Fruit fly (Drosophila melanogaster) whole organism, embryonic: ENCODE results near the gene CG11858.

Source experiments
- ATbp ChIP-seq: fragments of 200-800 bp; sonication (Bioruptor generic); optimal IDR thresholded peaks from 2 replicates; lab custom pipeline; 2017; ENCODE audit warnings: missing biosample characterization, mild to moderate bottlenecking, missing genetic modification characterization, missing genetic modification reagents
- CG10321 ChIP-seq: fragments of 200-800 bp; sonication (Bioruptor generic); IDR thresholded peaks from 2 replicates; pipeline ENCODE4 v1.3.6; 2022; ENCODE audit warnings: missing biosample characterization, missing genetic modification characterization
- CG11093 ChIP-seq: fragments of 200-800 bp; sonication (Bioruptor generic); IDR thresholded peaks from 3 replicates; pipeline ENCODE4 v1.3.6; 2022; ENCODE audit warnings: missing biosample characterization, missing genetic modification characterization
- CG11398 ChIP-seq: fragments of 200-800 bp; sonication (Bioruptor generic); optimal IDR thresholded peaks from 2 replicates; lab custom pipeline; 2016; ENCODE audit warnings: missing biosample characterization, missing genetic modification characterization
- CG12104 ChIP-seq: fragments of 200-800 bp; sonication (Bioruptor generic); optimal IDR thresholded peaks from 3 replicates; lab custom pipeline; 2016; ENCODE audit warnings: missing biosample characterization, missing genetic modification characterization
- CG15073 ChIP-seq: fragments of 200-800 bp; sonication (Bioruptor generic); optimal IDR thresholded peaks from 2 replicates; lab custom pipeline; 2016; ENCODE audit warnings: missing biosample characterization, missing genetic modification characterization
- CG16779 ChIP-seq: fragments of 200-800 bp; sonication (Bioruptor generic); IDR thresholded peaks from 2 replicates; pipeline ENCODE4 v1.3.6; 2022; ENCODE audit warnings: missing biosample characterization, missing genetic modification characterization
- CG16813 ChIP-seq: fragments of 200-800 bp; sonication (Bioruptor generic); IDR thresholded peaks from 3 replicates; pipeline ENCODE4 v1.3.6; 2022; ENCODE audit warnings: missing biosample characterization, missing genetic modification characterization; ENCODE audit not compliant: partially characterized antibody
- CG17359 ChIP-seq: fragments of 200-800 bp; sonication (Bioruptor generic); optimal IDR thresholded peaks from 3 replicates; lab custom pipeline; 2018; ENCODE audit warnings: missing biosample characterization, mild to moderate bottlenecking, missing genetic modification characterization, moderate library complexity
- CG17361 ChIP-seq: fragments of 200-800 bp; sonication (Bioruptor generic); IDR thresholded peaks from 3 replicates; pipeline ENCODE4 v1.3.6; 2022; ENCODE audit warnings: missing biosample characterization, missing genetic modification characterization
- CG1792 ChIP-seq: fragments of 200-800 bp; sonication (Bioruptor generic); optimal IDR thresholded peaks from 2 replicates; lab custom pipeline; 2016; ENCODE audit warnings: missing biosample characterization, missing genetic modification characterization
- CG18476 ChIP-seq: fragments of 200-800 bp; sonication (Bioruptor generic); optimal IDR thresholded peaks from 2 replicates; lab custom pipeline; 2016; ENCODE audit warnings: missing biosample characterization, mild to moderate bottlenecking, missing genetic modification characterization
- CG3838 ChIP-seq: fragments of 200-800 bp; sonication (Bioruptor generic); optimal IDR thresholded peaks from 3 replicates; lab custom pipeline; 2016; ENCODE audit warnings: missing biosample characterization, missing genetic modification characterization
- CG7271 ChIP-seq: fragments of 200-800 bp; sonication (Bioruptor generic); optimal IDR thresholded peaks from 2 replicates; lab custom pipeline; 2018; ENCODE audit warnings: missing biosample characterization, mild to moderate bottlenecking, missing genetic modification characterization, moderate library complexity
- CG7372 ChIP-seq: fragments of 200-800 bp; sonication (Bioruptor generic); IDR thresholded peaks from 2 replicates; pipeline ENCODE4 v1.3.6; 2022; ENCODE audit warnings: missing biosample characterization, missing genetic modification characterization
- CG9727 ChIP-seq: fragments of 200-800 bp; sonication (Bioruptor generic); optimal IDR thresholded peaks from 3 replicates; lab custom pipeline; 2017; ENCODE audit warnings: missing biosample characterization, mild to moderate bottlenecking, missing genetic modification characterization
- CoRest ChIP-seq: fragments of 200-800 bp; sonication (Bioruptor generic); optimal IDR thresholded peaks from 3 replicates; lab custom pipeline; 2018; ENCODE audit warnings: missing biosample characterization, mild to moderate bottlenecking, missing genetic modification characterization, moderate library complexity
- Dll ChIP-seq: fragments of 200-800 bp; sonication (Bioruptor generic); IDR thresholded peaks from 4 replicates; pipeline ENCODE4 v1.3.6; 2022; ENCODE audit warnings: missing biosample characterization, missing genetic modification characterization; ENCODE audit not compliant: partially characterized antibody
- Doc2 ChIP-seq: fragments of 200-800 bp; sonication (Bioruptor generic); IDR thresholded peaks from 2 replicates; pipeline ENCODE4 v1.3.6; 2022; ENCODE audit warnings: missing biosample characterization, missing genetic modification characterization
- ERR ChIP-seq: fragments of 200-800 bp; sonication (Bioruptor generic); optimal IDR thresholded peaks from 2 replicates; lab custom pipeline; 2016; ENCODE audit warnings: missing biosample characterization, missing genetic modification characterization
- Eip74EF ChIP-seq, 2 experiments: fragments of 200-800 bp in 1 of 2; fragments of >200 bp in 1 of 2; sonication (Bioruptor generic) in 1 of 2; optimal IDR thresholded peaks; 2 replicates each; lab custom pipeline; 2017 to 2019; ENCODE audit warnings: missing biosample characterization in 2 of 2, missing genetic modification characterization in 2 of 2, mild to moderate bottlenecking in 1 of 2, moderate library complexity in 1 of 2
- Elba2 ChIP-seq: fragments of 200-800 bp; sonication (Bioruptor generic); optimal IDR thresholded peaks from 3 replicates; lab custom pipeline; 2016; ENCODE audit warnings: missing biosample characterization, missing genetic modification characterization
- Fer3 ChIP-seq: fragments of 200-800 bp; sonication (Bioruptor generic); optimal IDR thresholded peaks from 2 replicates; lab custom pipeline; 2018; ENCODE audit warnings: missing biosample characterization, mild to moderate bottlenecking, missing genetic modification characterization, moderate library complexity
- HLH4C ChIP-seq: fragments of 200-800 bp; sonication (Bioruptor generic); IDR thresholded peaks from 3 replicates; pipeline ENCODE4 v1.3.6; 2022; ENCODE audit warnings: missing biosample characterization, missing genetic modification characterization; ENCODE audit not compliant: partially characterized antibody
- HLHmδ ChIP-seq: fragments of 200-800 bp; sonication (Bioruptor generic); optimal IDR thresholded peaks from 2 replicates; lab custom pipeline; 2018; ENCODE audit warnings: missing biosample characterization, mild to moderate bottlenecking, missing genetic modification characterization, moderate library complexity
- Hand ChIP-seq: fragments of 200-800 bp; sonication (Bioruptor generic); optimal IDR thresholded peaks from 2 replicates; lab custom pipeline; 2017; ENCODE audit warnings: mild to moderate bottlenecking, missing biosample characterization, missing genetic modification reagents, missing genetic modification characterization
- MBD-R2 ChIP-seq: fragments of 200-800 bp; sonication (Bioruptor generic); IDR thresholded peaks from 2 replicates; pipeline ENCODE4 v1.3.6; 2022; ENCODE audit warnings: missing biosample characterization, missing genetic modification characterization
- NFAT ChIP-seq: fragments of 200-800 bp; sonication (Bioruptor generic); IDR thresholded peaks from 2 replicates; pipeline ENCODE4 v1.3.6; 2022; ENCODE audit warnings: missing biosample characterization, missing genetic modification characterization
- Nf-YC ChIP-seq: fragments of 200-800 bp; optimal IDR thresholded peaks from 3 replicates; lab custom pipeline; 2019; ENCODE audit warnings: missing biosample characterization, mild to moderate bottlenecking, missing genetic modification characterization, moderate library complexity
- Trl ChIP-seq, 3 experiments: fragments of >200 bp in 2 of 3; fragments of 200-800 bp in 1 of 3; sonication (Bioruptor generic) in 1 of 3; optimal IDR thresholded peaks; 2 replicates in 1 of 3; 3 replicates in 2 of 3; lab custom pipeline; 2016 to 2017; ENCODE audit warnings: missing biosample characterization in 1 of 3, missing genetic modification characterization in 1 of 3
- ase ChIP-seq: fragments of 200-800 bp; sonication (Bioruptor generic); IDR thresholded peaks from 3 replicates; pipeline ENCODE4 v1.3.6; 2022; ENCODE audit warnings: missing biosample characterization, missing genetic modification characterization
- az2 ChIP-seq: fragments of 200-800 bp; sonication (Bioruptor generic); optimal IDR thresholded peaks from 3 replicates; lab custom pipeline; 2016; ENCODE audit warnings: missing biosample characterization, missing genetic modification characterization
- btn ChIP-seq: fragments of 200-800 bp; sonication (Bioruptor generic); optimal IDR thresholded peaks from 2 replicates; lab custom pipeline; 2016; ENCODE audit warnings: missing biosample characterization, missing genetic modification characterization
- caup ChIP-seq: fragments of 200-800 bp; sonication (Bioruptor generic); optimal IDR thresholded peaks from 3 replicates; lab custom pipeline; 2017; ENCODE audit warnings: missing biosample characterization, mild to moderate bottlenecking, missing genetic modification characterization, moderate library complexity; ENCODE audit not compliant: severe bottlenecking
- chinmo ChIP-seq: fragments of 200-800 bp; sonication (Bioruptor generic); IDR thresholded peaks from 4 replicates; pipeline ENCODE4 v1.3.6; 2022; ENCODE audit warnings: missing biosample characterization, missing genetic modification characterization; ENCODE audit not compliant: partially characterized antibody
- eve ChIP-seq, 2 experiments: fragments of >200 bp; optimal IDR thresholded peaks; 2 replicates each; lab custom pipeline; 2017; ENCODE audit warnings: missing biosample characterization in 2 of 2, missing genetic modification characterization in 2 of 2
- exex ChIP-seq: fragments of 200-800 bp; sonication (Bioruptor generic); optimal IDR thresholded peaks from 4 replicates; lab custom pipeline; 2018; ENCODE audit warnings: missing biosample characterization, mild to moderate bottlenecking, missing genetic modification characterization, moderate library complexity
- hth ChIP-seq: fragments of >200 bp; optimal IDR thresholded peaks from 2 replicates; lab custom pipeline; 2017; ENCODE audit warnings: inconsistent platforms
- inv ChIP-seq: fragments of 200-800 bp; sonication (Bioruptor generic); IDR thresholded peaks from 2 replicates; pipeline ENCODE4 v1.3.6; 2022; ENCODE audit warnings: missing biosample characterization, missing genetic modification characterization; ENCODE audit not compliant: partially characterized antibody
- lola ChIP-seq, 3 experiments: fragments of >200 bp in 2 of 3; fragments of 200-800 bp in 1 of 3; sonication (Bioruptor generic) in 1 of 3; optimal IDR thresholded peaks; 2 replicates each; lab custom pipeline; 2017 to 2019; ENCODE audit warnings: missing biosample characterization in 3 of 3, missing genetic modification characterization in 3 of 3, mild to moderate bottlenecking in 1 of 3, moderate library complexity in 1 of 3
- lov ChIP-seq, 2 experiments: fragments of 200-800 bp in 1 of 2; fragments of >200 bp in 1 of 2; sonication (Bioruptor generic) in 1 of 2; IDR thresholded peaks in 1 of 2; optimal IDR thresholded peaks in 1 of 2; 2 replicates in 1 of 2; 3 replicates in 1 of 2; pipeline versions ENCODE4 v1.3.6 to Lab custom; 2017 to 2022; ENCODE audit warnings: missing biosample characterization in 1 of 2, missing genetic modification characterization in 1 of 2
- onecut ChIP-seq: fragments of 200-800 bp; sonication (Bioruptor generic); IDR thresholded peaks from 2 replicates; pipeline ENCODE4 v1.3.6; 2022; ENCODE audit warnings: missing biosample characterization, missing genetic modification characterization
- p53 ChIP-seq: fragments of 200-800 bp; sonication (Bioruptor generic); optimal IDR thresholded peaks from 2 replicates; lab custom pipeline; 2016; ENCODE audit warnings: missing biosample characterization, missing genetic modification characterization
- pros ChIP-seq: fragments of 200-800 bp; sonication (Bioruptor generic); optimal IDR thresholded peaks from 3 replicates; lab custom pipeline; 2019; ENCODE audit warnings: missing biosample characterization, mild to moderate bottlenecking, missing genetic modification characterization, moderate library complexity
- sima ChIP-seq: fragments of 200-800 bp; sonication (Bioruptor generic); optimal IDR thresholded peaks from 2 replicates; lab custom pipeline; 2016; ENCODE audit warnings: missing biosample characterization, missing genetic modification characterization
- sisA ChIP-seq: fragments of 200-800 bp; sonication (Bioruptor generic); IDR thresholded peaks from 2 replicates; pipeline ENCODE4 v1.3.6; 2022; ENCODE audit warnings: missing biosample characterization, missing genetic modification characterization
- unc-4 ChIP-seq: fragments of 200-800 bp; sonication (Bioruptor generic); IDR thresholded peaks from 2 replicates; pipeline ENCODE4 v1.3.6; 2022; ENCODE audit warnings: missing biosample characterization, missing genetic modification characterization; ENCODE audit not compliant: partially characterized antibody
- unpg ChIP-seq: fragments of 200-800 bp; sonication (Bioruptor generic); optimal IDR thresholded peaks from 3 replicates; lab custom pipeline; 2018; ENCODE audit warnings: missing biosample characterization, mild to moderate bottlenecking, missing genetic modification characterization, moderate library complexity
- wdn ChIP-seq: fragments of 200-800 bp; sonication (Bioruptor generic); IDR thresholded peaks from 2 replicates; pipeline ENCODE4 v1.3.6; 2022; ENCODE audit warnings: missing biosample characterization, missing genetic modification characterization
- zf30C ChIP-seq: fragments of 200-800 bp; sonication (Bioruptor generic); optimal IDR thresholded peaks from 3 replicates; lab custom pipeline; 2018; ENCODE audit warnings: missing biosample characterization, mild to moderate bottlenecking, missing genetic modification characterization

CG11858 gene

DNA sequence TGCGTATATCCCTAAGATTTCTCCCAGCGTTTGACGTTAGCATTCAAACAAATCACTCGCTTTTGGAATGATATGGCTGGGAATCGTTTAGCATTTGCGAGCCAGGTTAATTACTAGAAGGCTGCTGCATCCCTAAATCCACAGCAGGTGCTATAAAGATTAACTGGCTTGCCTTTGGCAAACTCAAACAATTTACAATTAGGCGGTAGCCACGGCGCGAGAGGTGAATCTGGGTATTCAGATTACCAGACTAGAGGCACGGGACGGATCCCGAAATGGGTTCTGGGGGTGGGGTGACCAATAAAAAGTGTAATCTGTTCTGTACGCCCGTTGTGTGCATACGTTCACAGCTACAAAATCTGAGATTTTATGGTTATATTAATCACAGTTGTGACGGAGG lies 18.6 kb downstream of the CG11858 start, which contains the start of gene CG11892 (continued):
- no peak; the same call in 1 of the 2 replicates for TF ChIP-seq onecut (GFP tag; lab: Robert Waterston, UW)
- TF ChIP-seq pros (GFP tag; lab: Kevin White, UChicago): no peak
- TF ChIP-seq Fer3 (tag; lab: Kevin White, UChicago): peak; percentile 56
- no peak for TF ChIP-seq Trl (optimal IDR thresholded peaks at IDR 0.05; lab: Kevin White, UChicago)
- no peak for TF ChIP-seq Trl (GFP tag; optimal IDR thresholded peaks at IDR 0.05; lab: Kevin White, UChicago)
- TF ChIP-seq CG1792 (GFP tag; lab: Kevin White, UChicago): no peak
- TF ChIP-seq CG12104 (GFP tag; lab: Kevin White, UChicago): peak; percentile 38
- TF ChIP-seq eve (GFP tag; optimal IDR thresholded peaks at IDR 0.05; lab: Kevin White, UChicago): no peak
- TF ChIP-seq exex (tag; lab: Kevin White, UChicago): peak; percentile 15
- TF ChIP-seq NFAT (GFP tag; lab: Robert Waterston, UW): no peak
- TF ChIP-seq CoRest: no peak
- peak; percentile 82 for TF ChIP-seq ATbp (GFP tag; lab: Kevin White, UChicago)
- no peak for TF ChIP-seq p53 (GFP tag; lab: Kevin White, UChicago)
- TF ChIP-seq CG10321 (GFP tag; lab: Robert Waterston, UW): no peak
- no peak for TF ChIP-seq CG7372
- peak; percentile 60 for TF ChIP-seq CG17359 (tag; lab: Kevin White, UChicago)
- TF ChIP-seq unpg: peak; percentile 51
- no peak for TF ChIP-seq ase (GFP tag; lab: Robert Waterston, UW)
- TF ChIP-seq CG3838: no peak
- TF ChIP-seq lov (optimal IDR thresholded peaks at IDR 0.05; lab: Kevin White, UChicago): no peak
- no peak for TF ChIP-seq lov (GFP tag; IDR thresholded peaks at IDR 0.05; lab: Robert Waterston, UW)
- TF ChIP-seq zf30C (GFP tag; lab: Kevin White, UChicago): no peak
- TF ChIP-seq Eip74EF (GFP tag; optimal IDR thresholded peaks at IDR 0.05; lab: Kevin White, UChicago): no peak
- TF ChIP-seq HLH4C (GFP tag; lab: Robert Waterston, UW): no peak
- no peak for TF ChIP-seq lola (GFP tag; optimal IDR thresholded peaks at IDR 0.05; lab: Kevin White, UChicago)
- TF ChIP-seq Elba2 (GFP tag; lab: Kevin White, UChicago): no peak
- TF ChIP-seq ERR: no peak
- TF ChIP-seq btn (GFP tag; lab: Kevin White, UChicago): no peak
- TF ChIP-seq sisA (GFP tag; lab: Robert Waterston, UW): no peak
- TF ChIP-seq CG9727 (GFP tag; lab: Kevin White, UChicago): no peak
- TF ChIP-seq CG17361 (GFP tag; lab: Robert Waterston, UW): no peak
- no peak for TF ChIP-seq CG16813 (GFP tag; lab: Robert Waterston, UW)
- no peak for TF ChIP-seq sima (GFP tag; lab: Kevin White, UChicago)
- TF ChIP-seq CG11398 (GFP tag; lab: Kevin White, UChicago): no peak
- no peak for TF ChIP-seq chinmo
- TF ChIP-seq Hand (GFP tag; lab: Kevin White, UChicago): peak; percentile 12
- TF ChIP-seq CG7271: no peak
- TF ChIP-seq inv (GFP tag; lab: Robert Waterston, UW): no peak
- no peak for TF ChIP-seq CG16779 (GFP tag; lab: Robert Waterston, UW)
- no peak for TF ChIP-seq unc-4 (GFP tag; lab: Robert Waterston, UW)
- no peak for TF ChIP-seq wdn (GFP tag; lab: Robert Waterston, UW)
- no peak for TF ChIP-seq Dll (GFP tag; lab: Robert Waterston, UW)
- no peak for TF ChIP-seq HLHmδ (GFP tag; lab: Kevin White, UChicago)
- TF ChIP-seq CG11093 (GFP tag; lab: Robert Waterston, UW): no peak
- TF ChIP-seq Doc2 (GFP tag; lab: Robert Waterston, UW): no peak
- no peak for TF ChIP-seq CG15073 (GFP tag; lab: Kevin White, UChicago)
- no peak for TF ChIP-seq hth
- no peak for TF ChIP-seq MBD-R2
- peak; percentile 58 for TF ChIP-seq caup (GFP tag; lab: Kevin White, UChicago)
- TF ChIP-seq Nf-YC (tag; lab: Kevin White, UChicago): no peak
- TF ChIP-seq az2 (GFP tag; lab: Kevin White, UChicago): no peak
- no peak for TF ChIP-seq CG18476
